Worm (Caenorhabditis elegans): ENCODE data around the gene Y7A5A.24.

- TF ChIP-seq him-1 (tag; optimal IDR thresholded peaks at IDR 0.05) (no peak), W03F9.2 (tag; optimal IDR thresholded peaks at IDR 0.05) (no peak)
These were observed 41.4 kb downstream of the Y7A5A.24 start, which contains the start of gene srg-64 for ce11 chrX:15740526-15740925.

All from whole organism, L4/young adult.